Worm (Caenorhabditis elegans) whole organism, L3 larva: ENCODE data around the gene M153.5.

Source experiments
- R02D3.7 ChIP-seq: fragments of 150-350 bp; optimal IDR thresholded peaks from 2 replicates; lab custom pipeline; 2014; ENCODE audit warnings: missing biosample characterization, missing genetic modification characterization
- ZK546.5 ChIP-seq: sonication (generic microtip); optimal IDR thresholded peaks from 2 replicates; lab custom pipeline; 2017; ENCODE audit warnings: missing biosample characterization, missing genetic modification characterization
- ama-1 ChIP-seq: fragments of 150-350 bp; optimal IDR thresholded peaks from 2 replicates; lab custom pipeline; 2018
- ceh-28 ChIP-seq: fragments of 150-350 bp; optimal IDR thresholded peaks from 2 replicates; lab custom pipeline; 2014; ENCODE audit warnings: missing biosample characterization, missing genetic modification reagents, missing genetic modification characterization
- ceh-9 ChIP-seq: sonication (generic microtip); optimal IDR thresholded peaks from 2 replicates; lab custom pipeline; 2018; ENCODE audit warnings: missing biosample characterization, missing genetic modification characterization
- egl-27 ChIP-seq: sonication (generic microtip); optimal IDR thresholded peaks from 4 replicates; lab custom pipeline; 2017; ENCODE audit warnings: missing biosample characterization, missing genetic modification reagents, missing genetic modification characterization
- egl-5 ChIP-seq: fragments of 150-350 bp; optimal IDR thresholded peaks from 2 replicates; lab custom pipeline; 2017; ENCODE audit warnings: missing biosample characterization, missing genetic modification reagents, missing genetic modification characterization, inconsistent platforms
- elt-1 ChIP-seq: fragments of 150-350 bp; optimal IDR thresholded peaks from 2 replicates; lab custom pipeline; 2014; ENCODE audit warnings: missing biosample characterization, missing genetic modification characterization
- elt-2 ChIP-seq: sonication (generic microtip); optimal IDR thresholded peaks from 2 replicates; lab custom pipeline; 2016; ENCODE audit warnings: missing genetic modification reagents, mild to moderate bottlenecking, missing genetic modification characterization, missing compliant biosample characterization
- fkh-10 ChIP-seq: sonication (generic microtip); optimal IDR thresholded peaks from 2 replicates; lab custom pipeline; 2017; ENCODE audit warnings: missing biosample characterization, missing genetic modification reagents, missing genetic modification characterization
- fos-1 ChIP-seq: fragments of 150-350 bp; optimal IDR thresholded peaks from 2 replicates; lab custom pipeline; 2014; ENCODE audit warnings: missing biosample characterization, missing genetic modification characterization
- hmg-11 ChIP-seq: sonication (generic microtip); optimal IDR thresholded peaks from 2 replicates; lab custom pipeline; 2016; ENCODE audit warnings: missing genetic modification characterization, missing compliant biosample characterization
- jun-1 ChIP-seq: fragments of 150-350 bp; optimal IDR thresholded peaks from 2 replicates; lab custom pipeline; 2014; ENCODE audit warnings: missing biosample characterization, missing genetic modification reagents, missing genetic modification characterization
- lin-15B ChIP-seq: fragments of 150-350 bp; optimal IDR thresholded peaks from 2 replicates; lab custom pipeline; 2014; ENCODE audit warnings: missing biosample characterization, missing genetic modification characterization
- lin-39 ChIP-seq: fragments of 150-350 bp; optimal IDR thresholded peaks from 2 replicates; lab custom pipeline; 2018; ENCODE audit warnings: missing biosample characterization, missing genetic modification reagents, missing genetic modification characterization
- lsy-12 ChIP-seq: sonication (generic microtip); optimal IDR thresholded peaks from 2 replicates; lab custom pipeline; 2016; ENCODE audit warnings: mild to moderate bottlenecking, missing genetic modification characterization, missing compliant biosample characterization
- mdl-1 ChIP-seq: fragments of 150-350 bp; optimal IDR thresholded peaks from 2 replicates; lab custom pipeline; 2014; ENCODE audit warnings: missing biosample characterization, missing genetic modification characterization
- mml-1 ChIP-seq: fragments of 150-350 bp; sonication (generic microtip); optimal IDR thresholded peaks from 3 replicates; lab custom pipeline; 2014; ENCODE audit warnings: missing biosample characterization, missing genetic modification characterization
- nfya-1 ChIP-seq: sonication (generic microtip); optimal IDR thresholded peaks from 2 replicates; lab custom pipeline; 2017; ENCODE audit warnings: missing genetic modification characterization, mild to moderate bottlenecking, missing compliant biosample characterization, antibody characterized with exemption, moderate library complexity; ENCODE audit not compliant: insufficient read depth
- nhr-11 ChIP-seq: fragments of 150-350 bp; optimal IDR thresholded peaks from 2 replicates; lab custom pipeline; 2014; ENCODE audit warnings: missing biosample characterization, missing genetic modification characterization
- nhr-23 ChIP-seq: fragments of 150-350 bp; optimal IDR thresholded peaks from 2 replicates; lab custom pipeline; 2014; ENCODE audit warnings: missing biosample characterization, missing genetic modification reagents, missing genetic modification characterization
- nhr-25 ChIP-seq: sonication (generic microtip); optimal IDR thresholded peaks from 2 replicates; lab custom pipeline; 2017; ENCODE audit warnings: missing biosample characterization, missing genetic modification characterization
- nhr-28 ChIP-seq: fragments of 150-350 bp; optimal IDR thresholded peaks from 2 replicates; lab custom pipeline; 2014; ENCODE audit warnings: missing biosample characterization, missing genetic modification characterization
- nhr-43 ChIP-seq: sonication (generic microtip); optimal IDR thresholded peaks from 2 replicates; lab custom pipeline; 2016; ENCODE audit warnings: mild to moderate bottlenecking, missing genetic modification characterization, missing compliant biosample characterization; ENCODE audit not compliant: poor library complexity, severe bottlenecking
- nhr-67 ChIP-seq: fragments of 150-350 bp; optimal IDR thresholded peaks from 2 replicates; lab custom pipeline; 2014; ENCODE audit warnings: missing biosample characterization, missing genetic modification characterization
- nhr-77 ChIP-seq: fragments of 150-350 bp; optimal IDR thresholded peaks from 2 replicates; lab custom pipeline; 2014; ENCODE audit warnings: missing biosample characterization, missing genetic modification characterization
- pha-4 ChIP-seq: fragments of 150-350 bp; optimal IDR thresholded peaks from 2 replicates; lab custom pipeline; 2014; ENCODE audit warnings: missing biosample characterization, missing genetic modification reagents, missing genetic modification characterization
- pqm-1 ChIP-seq: fragments of 150-350 bp; optimal IDR thresholded peaks from 2 replicates; lab custom pipeline; 2017; ENCODE audit warnings: missing biosample characterization, missing genetic modification characterization, inconsistent platforms
- sea-2 ChIP-seq: fragments of 150-350 bp; sonication (generic microtip); optimal IDR thresholded peaks from 4 replicates; lab custom pipeline; 2014; ENCODE audit warnings: missing biosample characterization, missing genetic modification reagents, missing genetic modification characterization
- skn-1 ChIP-seq: fragments of 150-350 bp; optimal IDR thresholded peaks from 2 replicates; lab custom pipeline; 2014; ENCODE audit warnings: missing biosample characterization, missing genetic modification characterization
- snpc-4 ChIP-seq: fragments of 150-350 bp; optimal IDR thresholded peaks from 2 replicates; lab custom pipeline; 2014; ENCODE audit warnings: missing biosample characterization, missing genetic modification characterization
- tbx-2 ChIP-seq: sonication (generic microtip); optimal IDR thresholded peaks from 2 replicates; lab custom pipeline; 2016; ENCODE audit warnings: mild to moderate bottlenecking, missing genetic modification characterization, missing compliant biosample characterization
- unc-62 ChIP-seq: fragments of 150-350 bp; sonication (generic microtip); optimal IDR thresholded peaks from 4 replicates; lab custom pipeline; 2014; ENCODE audit warnings: missing biosample characterization, missing genetic modification reagents, missing genetic modification characterization

The M153.5 gene

DNA sequence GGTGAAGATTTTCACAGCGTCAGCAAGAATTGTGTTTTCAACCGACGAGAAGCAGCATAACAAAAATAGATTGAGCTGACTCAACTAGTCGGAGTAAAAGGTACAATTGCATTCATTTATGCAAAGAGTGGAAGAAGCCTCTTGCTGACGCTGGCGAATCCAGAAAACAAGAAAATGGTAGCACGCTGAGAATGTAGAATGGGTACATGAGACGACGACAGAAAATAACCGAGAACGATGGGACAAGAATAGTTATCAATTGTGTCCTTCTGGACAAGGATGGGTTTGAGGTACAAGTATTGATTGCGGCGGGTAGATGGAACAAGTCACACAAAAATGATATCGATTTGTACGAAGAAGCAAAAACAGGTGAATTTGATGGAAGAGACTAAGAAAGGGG, 25.6 kb downstream of the M153.5 start:
- TF ChIP-seq R02D3.7 (tag; lab: Kevin White, UChicago) (no peak), ama-1 (lab: Kevin White, UChicago) (peak; percentile 67)

DNA sequence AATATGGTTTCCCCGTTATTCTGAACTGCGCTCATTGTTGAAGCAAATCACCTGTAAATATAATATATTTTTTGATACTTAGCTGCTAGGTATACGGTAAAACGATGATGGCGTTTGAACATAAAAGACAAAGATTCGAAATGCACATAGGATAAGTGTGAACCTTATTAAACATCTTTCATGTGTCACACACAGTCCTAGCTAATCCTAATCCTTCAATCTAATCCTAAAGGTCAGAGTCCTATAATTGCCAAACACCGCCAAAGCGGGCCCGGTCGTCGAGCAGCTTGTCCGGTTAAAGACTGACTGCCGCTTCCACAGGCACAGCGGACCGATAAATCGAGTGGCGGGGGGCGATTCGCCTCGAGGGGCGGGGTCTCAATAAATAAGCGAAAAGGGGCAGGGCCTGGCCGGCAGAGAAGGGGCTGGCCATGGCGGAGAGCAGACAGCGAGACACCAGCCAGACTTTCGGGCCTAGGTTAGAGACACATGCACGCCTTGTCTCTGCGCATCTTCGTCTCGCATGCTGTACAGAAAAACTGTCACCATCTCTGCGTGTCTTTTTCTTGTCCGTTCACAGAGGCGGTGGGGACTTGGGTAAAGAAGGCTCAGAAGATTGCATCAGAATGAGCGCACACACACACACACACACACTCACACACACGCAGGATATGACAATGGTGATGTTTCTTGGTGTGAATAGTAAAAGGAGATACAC, 28.0 kb downstream of the M153.5 start, which contains the start of gene F57G12.1:
Gene F57G12.1, minus strand, starts transcription at position 51 of the 718 bp plus-strand sequence.
- TF ChIP-seq pha-4 (tag; lab: Kevin White, UChicago) = peak; percentile 85
- TF ChIP-seq lin-39 (tag; lab: Kevin White, UChicago) = peak; percentile 97
- no peak for TF ChIP-seq nhr-28 (tag; lab: Kevin White, UChicago)
- peak; percentile 36 for TF ChIP-seq jun-1 (tag; lab: Kevin White, UChicago)
- TF ChIP-seq lsy-12 (tag; lab: Kevin White, UChicago) = peak; percentile 9
- peak; percentile 88 for TF ChIP-seq nhr-25 (tag; lab: Kevin White, UChicago)
- peak; percentile 81 for TF ChIP-seq ama-1 (lab: Kevin White, UChicago)
- TF ChIP-seq nhr-11 (tag; lab: Kevin White, UChicago) = peak; percentile 56
- TF ChIP-seq nhr-43 (tag; lab: Kevin White, UChicago) = peak; percentile 37
- TF ChIP-seq nhr-77 = no peak
- TF ChIP-seq lin-15B (tag; lab: Kevin White, UChicago) = peak; percentile 7
- TF ChIP-seq fkh-10 (GFP tag; lab: Kevin White, UChicago) = peak; percentile 56
- no peak for TF ChIP-seq snpc-4
- TF ChIP-seq ceh-9 = no peak
- no peak for TF ChIP-seq R02D3.7 (tag; lab: Kevin White, UChicago)
- peak; percentile 51 for TF ChIP-seq mdl-1
- peak; percentile 71 for TF ChIP-seq elt-1 (tag; lab: Kevin White, UChicago)
- no peak for TF ChIP-seq sea-2 (GFP tag; lab: Kevin White, UChicago)
- TF ChIP-seq nhr-23 (tag; lab: Kevin White, UChicago) = peak; percentile 76
- no peak for TF ChIP-seq nhr-67 (tag; lab: Kevin White, UChicago)
- TF ChIP-seq unc-62 (GFP tag; lab: Kevin White, UChicago) = peak; percentile 55
- peak; percentile 41 for TF ChIP-seq pqm-1 (tag; lab: Kevin White, UChicago)
- no peak for TF ChIP-seq fos-1 (tag; lab: Kevin White, UChicago)
- peak; percentile 58 for TF ChIP-seq skn-1 (tag; lab: Kevin White, UChicago)
- TF ChIP-seq egl-27 (tag; lab: Kevin White, UChicago) = peak; percentile 41
- TF ChIP-seq egl-5 (tag; lab: Kevin White, UChicago) = peak; percentile 48
- TF ChIP-seq hmg-11 (tag; lab: Kevin White, UChicago) = peak; percentile 93
- TF ChIP-seq tbx-2 = peak; percentile 5
- peak; percentile 57 for TF ChIP-seq elt-2 (tag; lab: Kevin White, UChicago)
- TF ChIP-seq nfya-1 (tag; lab: Kevin White, UChicago) = peak; percentile 90
- TF ChIP-seq ceh-28 = peak; percentile 39

DNA sequence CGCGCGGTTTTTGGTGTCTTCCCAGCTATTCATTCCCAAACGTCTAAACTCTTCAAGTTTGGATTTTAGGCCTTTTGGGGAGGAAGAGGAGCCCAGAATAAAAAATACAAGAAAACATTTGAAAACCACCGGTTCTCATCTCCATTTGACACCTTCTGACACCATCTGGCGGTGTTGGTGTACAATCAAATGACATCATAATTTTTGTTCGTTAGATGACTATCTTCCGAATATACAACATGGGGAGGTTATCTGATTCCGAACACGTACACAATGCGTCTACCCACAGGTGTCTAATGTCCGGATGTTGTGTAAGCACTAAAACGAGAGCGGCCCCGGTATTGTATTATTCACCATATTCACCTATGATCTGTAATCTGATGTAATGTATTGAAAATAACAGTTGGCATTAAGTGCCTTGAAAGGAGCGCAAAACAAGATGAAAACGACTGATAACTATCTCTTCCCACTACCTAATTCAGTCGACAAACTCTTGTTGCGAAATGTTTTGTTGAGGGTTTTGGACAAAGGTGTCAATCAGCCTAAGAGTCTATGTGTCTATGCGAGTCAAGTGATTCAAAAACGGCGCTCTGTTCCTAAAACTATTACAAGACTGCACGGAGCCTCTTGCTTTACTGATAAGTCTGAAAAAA, 28.8 kb downstream of the M153.5 start:
- TF ChIP-seq mml-1 (tag; lab: Kevin White, UChicago) (no peak), jun-1 (tag; lab: Kevin White, UChicago) (peak; percentile 46), mdl-1 (no peak), pha-4 (tag; lab: Kevin White, UChicago) (peak; percentile 9), ZK546.5 (tag; lab: Kevin White, UChicago) (no peak), elt-2 (tag; lab: Kevin White, UChicago) (peak; percentile 94), hmg-11 (tag; lab: Kevin White, UChicago) (no peak), egl-27 (tag; lab: Kevin White, UChicago) (no peak), ama-1 (lab: Kevin White, UChicago) (no peak), lin-39 (tag; lab: Kevin White, UChicago) (no peak), nfya-1 (tag; lab: Kevin White, UChicago) (no peak), pqm-1 (tag; lab: Kevin White, UChicago) (peak; percentile 70), fkh-10 (GFP tag; lab: Kevin White, UChicago) (no peak), nhr-25 (tag; lab: Kevin White, UChicago) (peak; percentile 55), elt-1 (tag; lab: Kevin White, UChicago) (peak; percentile 90)
